Worm (Caenorhabditis elegans): ENCODE measurements around the gene cpz-2.

cpz-2 gene

DNA sequence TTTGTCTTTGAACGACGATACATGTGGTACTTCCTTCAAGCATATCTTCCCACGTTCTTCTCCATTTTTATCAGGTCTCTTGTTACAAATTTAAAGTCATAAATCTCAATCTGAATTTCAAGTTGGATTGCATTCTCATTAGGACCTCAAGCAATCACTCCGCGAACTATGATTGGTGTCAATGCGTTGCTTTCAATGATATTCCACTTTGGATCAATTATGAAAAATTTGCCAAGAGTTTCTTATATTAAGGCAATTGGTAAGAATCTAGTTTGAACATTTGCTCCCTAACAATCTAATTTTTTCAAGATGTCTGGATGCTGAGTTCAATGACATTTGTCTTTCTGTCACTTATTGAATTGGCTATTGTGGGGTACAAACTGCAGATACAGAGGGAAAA is 38.8 kb upstream of the cpz-2 start:
- TF ChIP-seq ztf-11 (tag; optimal IDR thresholded peaks at IDR 0.05) = no peak
- no peak for TF ChIP-seq skn-1 (tag; optimal IDR thresholded peaks at IDR 0.05)
- no peak for TF ChIP-seq mdl-1 (tag; optimal IDR thresholded peaks at IDR 0.05)

DNA sequence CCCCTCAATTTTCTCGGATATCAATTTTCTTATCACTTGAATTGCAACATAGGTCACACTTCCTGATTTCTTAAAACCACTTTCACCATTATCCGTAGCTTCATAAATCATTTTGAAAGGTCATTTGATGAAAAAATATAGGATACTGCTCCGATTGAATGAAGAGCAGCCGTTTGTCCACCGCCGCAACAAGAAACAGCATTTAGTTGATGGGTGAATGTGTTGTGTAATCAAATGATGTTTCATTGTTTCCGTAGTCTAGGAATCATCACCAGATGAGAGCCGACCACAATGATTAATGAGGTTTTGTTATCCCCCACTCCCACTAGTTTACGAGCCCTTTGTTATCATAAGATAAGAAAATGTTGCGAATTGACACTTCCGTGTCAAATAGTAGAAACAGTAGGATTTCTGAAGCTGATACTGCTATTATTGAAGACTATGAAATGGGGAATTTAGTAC is 35.1 kb upstream of the cpz-2 start, which contains the start of gene twk-43:
Gene twk-43, plus strand, starts transcription at position 412 of the 462 bp plus-strand sequence.
- TF ChIP-seq zag-1 (tag; optimal IDR thresholded peaks at IDR 0.05) = no peak
- TF ChIP-seq nhr-11 (tag; optimal IDR thresholded peaks at IDR 0.05) = no peak
- TF ChIP-seq snpc-4 (tag; optimal IDR thresholded peaks at IDR 0.05) = no peak
- TF ChIP-seq crh-2 (tag; optimal IDR thresholded peaks at IDR 0.05) = no peak
- TF ChIP-seq mbf-1 (tag; optimal IDR thresholded peaks at IDR 0.05) = no peak
- TF ChIP-seq lsy-2 (tag; optimal IDR thresholded peaks at IDR 0.05) = no peak
- peak; percentile 13 for TF ChIP-seq sma-9 (GFP tag; optimal IDR thresholded peaks at IDR 0.05)
- TF ChIP-seq sma-9 (tag; optimal IDR thresholded peaks at IDR 0.05) = no peak
- peak; percentile 75 for TF ChIP-seq mab-5 (tag; optimal IDR thresholded peaks at IDR 0.05)
- TF ChIP-seq unc-39 (tag; optimal IDR thresholded peaks at IDR 0.05) = no peak
- TF ChIP-seq nhr-12 (tag; optimal IDR thresholded peaks at IDR 0.05) = no peak
- TF ChIP-seq nhr-25 (tag; optimal IDR thresholded peaks at IDR 0.05) = no peak
- TF ChIP-seq nhr-6 (tag; optimal IDR thresholded peaks at IDR 0.05) = no peak
- TF ChIP-seq sem-4 (tag; optimal IDR thresholded peaks at IDR 0.05) = peak; percentile 54
- peak; percentile 19 for TF ChIP-seq F13H6.1 (tag; optimal IDR thresholded peaks at IDR 0.05)

DNA sequence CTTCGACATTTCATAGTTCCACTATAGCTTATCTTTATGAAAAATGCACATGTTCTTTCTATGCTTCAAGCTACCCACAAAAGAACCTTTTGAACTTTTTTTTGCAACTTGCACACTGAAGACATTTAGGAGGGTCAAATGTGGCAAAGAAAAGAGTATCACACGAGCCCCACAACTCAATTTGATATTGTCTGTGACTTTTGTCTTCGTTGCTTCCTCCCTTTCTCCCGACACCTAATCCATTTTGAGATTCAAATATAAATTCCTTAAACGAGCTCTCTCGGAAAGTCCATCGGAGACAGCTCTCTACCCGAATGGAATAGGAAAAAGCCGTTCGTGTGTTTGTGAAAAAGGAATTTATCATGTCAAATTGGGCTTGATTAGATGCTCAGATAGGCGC is 30.7 kb upstream of the cpz-2 start:
- TF ChIP-seq C34F6.9 (tag; optimal IDR thresholded peaks at IDR 0.05) (no peak), egl-27 (tag; optimal IDR thresholded peaks at IDR 0.05) (no peak), lin-13 (GFP tag; optimal IDR thresholded peaks at IDR 0.05) (no peak), nhr-77 (tag; optimal IDR thresholded peaks at IDR 0.05) (no peak), sma-3 (GFP tag; optimal IDR thresholded peaks at IDR 0.05) (no peak), unc-39 (tag; optimal IDR thresholded peaks at IDR 0.05) (no peak), zag-1 (tag; optimal IDR thresholded peaks at IDR 0.05) (no peak), skn-1 (tag; optimal IDR thresholded peaks at IDR 0.05) (no peak), lsy-2 (tag; optimal IDR thresholded peaks at IDR 0.05) (no peak), nhr-11 (tag; optimal IDR thresholded peaks at IDR 0.05) (no peak), fos-1 (tag; optimal IDR thresholded peaks at IDR 0.05) (no peak), aly-2 (tag; optimal IDR thresholded peaks at IDR 0.05) (no peak), R02D3.7 (tag; optimal IDR thresholded peaks at IDR 0.05) (no peak), unc-55 (GFP tag; optimal IDR thresholded peaks at IDR 0.05) (no peak), alr-1 (tag; optimal IDR thresholded peaks at IDR 0.05) (no peak), lin-11 (tag; optimal IDR thresholded peaks at IDR 0.05) (no peak), ZK546.5 (tag; optimal IDR thresholded peaks at IDR 0.05) (no peak), nhr-129 (tag; optimal IDR thresholded peaks at IDR 0.05) (no peak)

DNA sequence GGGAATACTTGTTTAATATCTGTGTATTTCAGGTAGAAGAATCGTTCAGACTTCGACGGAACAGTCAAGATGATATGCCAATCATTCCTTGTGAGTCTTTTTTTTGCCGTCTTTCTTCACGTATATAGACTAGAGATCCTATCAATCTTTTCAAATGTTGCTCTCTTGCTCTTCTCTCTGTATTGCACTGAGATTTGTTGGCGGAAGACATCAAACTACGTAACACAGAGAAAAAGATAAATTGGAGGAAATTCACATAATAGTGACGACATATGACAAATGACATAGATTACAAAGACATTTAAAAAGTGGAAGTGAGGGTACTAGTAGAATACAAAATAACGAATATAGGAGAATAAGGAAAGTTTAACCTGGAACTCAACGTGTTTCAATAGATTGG is 29.2 kb upstream of the cpz-2 start:
- TF ChIP-seq skn-1 (tag; optimal IDR thresholded peaks at IDR 0.05) (no peak), ZK546.5 (tag; optimal IDR thresholded peaks at IDR 0.05) (no peak), sma-9 (GFP tag; optimal IDR thresholded peaks at IDR 0.05) (peak; percentile 7), sma-9 (tag; optimal IDR thresholded peaks at IDR 0.05) (no peak), egl-27 (tag; optimal IDR thresholded peaks at IDR 0.05) (peak; percentile 18), nhr-77 (tag; optimal IDR thresholded peaks at IDR 0.05) (no peak), unc-62 (GFP tag; optimal IDR thresholded peaks at IDR 0.05) (peak; percentile 58), lsy-2 (tag; optimal IDR thresholded peaks at IDR 0.05) (peak in 1 of 2 experiments; percentile 22), gmeb-1 (tag; optimal IDR thresholded peaks at IDR 0.05) (no peak), unc-55 (GFP tag; optimal IDR thresholded peaks at IDR 0.05) (peak; percentile 66), nhr-11 (tag; optimal IDR thresholded peaks at IDR 0.05) (no peak), mab-5 (tag; optimal IDR thresholded peaks at IDR 0.05) (peak; percentile 91), lin-39 (tag; optimal IDR thresholded peaks at IDR 0.05) (peak; percentile 33)

DNA sequence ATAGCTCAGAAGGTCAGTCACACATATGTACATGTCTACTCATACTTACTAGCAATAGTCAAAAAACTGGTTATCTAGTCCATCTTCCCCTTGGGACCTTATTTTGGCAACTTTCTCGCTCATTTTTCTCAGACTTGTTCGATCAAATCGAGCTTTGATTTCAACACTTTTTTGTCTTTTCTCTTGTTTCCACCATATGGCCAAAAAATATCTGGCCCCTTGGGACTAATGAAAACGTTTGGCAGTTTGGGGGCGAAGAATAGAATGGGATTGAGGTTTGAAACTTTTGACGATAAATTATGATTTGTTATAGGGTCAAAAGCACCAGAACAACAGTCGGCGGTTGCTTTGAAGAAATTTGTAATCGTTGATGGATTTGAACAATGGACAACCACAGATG is 28.6 kb upstream of the cpz-2 start:
- TF ChIP-seq mab-5 (tag; optimal IDR thresholded peaks at IDR 0.05) (peak; percentile 60), nhr-23 (tag; optimal IDR thresholded peaks at IDR 0.05) (no peak)

Measured in whole organism, L2 larva.